Fruit fly (Drosophila melanogaster) whole organism, pupa: ENCODE measurements around the gene CG43736.

ENCODE experiments used
- CG12605 ChIP-seq: fragments of 200-800 bp; sonication (Bioruptor generic); IDR thresholded peaks from 2 replicates; pipeline ENCODE4 v1.3.6; 2022; ENCODE audit warnings: missing biosample characterization, missing genetic modification characterization
- CG14655 ChIP-seq: fragments of 200-800 bp; sonication (Bioruptor generic); optimal IDR thresholded peaks from 3 replicates; lab custom pipeline; 2017; ENCODE audit warnings: mild to moderate bottlenecking, missing biosample characterization, missing genetic modification reagents, missing genetic modification characterization
- CG15710 ChIP-seq: fragments of 200-800 bp; sonication (Bioruptor generic); optimal IDR thresholded peaks from 2 replicates; lab custom pipeline; 2018; ENCODE audit warnings: missing biosample characterization, mild to moderate bottlenecking, missing genetic modification characterization, moderate library complexity
- CG8301 ChIP-seq: fragments of 200-800 bp; sonication (Bioruptor generic); optimal IDR thresholded peaks from 2 replicates; lab custom pipeline; 2018; ENCODE audit warnings: missing biosample characterization, mild to moderate bottlenecking, missing genetic modification characterization
- CG9948 ChIP-seq: fragments of 200-800 bp; sonication (Bioruptor generic); optimal IDR thresholded peaks from 2 replicates; lab custom pipeline; 2018; ENCODE audit warnings: missing biosample characterization, mild to moderate bottlenecking, missing genetic modification characterization, moderate library complexity
- D1 ChIP-seq: fragments of 200-800 bp; sonication (Bioruptor generic); optimal IDR thresholded peaks from 2 replicates; lab custom pipeline; 2018; ENCODE audit warnings: missing biosample characterization, mild to moderate bottlenecking, missing genetic modification characterization, moderate library complexity
- EcR ChIP-seq: fragments of 200-800 bp; sonication (Bioruptor generic); optimal IDR thresholded peaks from 3 replicates; lab custom pipeline; 2019; ENCODE audit warnings: missing biosample characterization, missing genetic modification characterization, mild to moderate bottlenecking, moderate library complexity, missing genetic modification reagents
- Pif1A ChIP-seq: fragments of 200-800 bp; sonication (Bioruptor generic); optimal IDR thresholded peaks from 3 replicates; lab custom pipeline; 2016; ENCODE audit warnings: missing biosample characterization, missing genetic modification characterization
- Pif1B ChIP-seq: fragments of 200-800 bp; sonication (Bioruptor generic); optimal IDR thresholded peaks from 3 replicates; lab custom pipeline; 2016; ENCODE audit warnings: missing biosample characterization, missing genetic modification characterization
- fd96Ca ChIP-seq: fragments of 200-800 bp; sonication (Bioruptor generic); IDR thresholded peaks from 3 replicates; pipeline ENCODE4 v1.3.6; 2022; ENCODE audit warnings: missing biosample characterization, missing genetic modification characterization
- gl ChIP-seq: fragments of 200-800 bp; sonication (Bioruptor generic); optimal IDR thresholded peaks from 2 replicates; lab custom pipeline; 2018; ENCODE audit warnings: missing biosample characterization, mild to moderate bottlenecking, missing genetic modification characterization
- rn ChIP-seq: fragments of 200-800 bp; sonication (Bioruptor generic); IDR thresholded peaks from 2 replicates; pipeline ENCODE4 v1.3.6; 2022; ENCODE audit warnings: missing biosample characterization, missing genetic modification characterization

dm6 chrX:6861523-6862077, 2.1 kb upstream of the CG43736 start:
- peak; percentile 67 for TF ChIP-seq CG9948 (tag; lab: Kevin White, UChicago)
- peak; percentile 79 for TF ChIP-seq CG15710
- peak; percentile 76 for TF ChIP-seq EcR
- no peak for TF ChIP-seq D1 (tag; lab: Kevin White, UChicago)
- peak; percentile 70 for TF ChIP-seq rn (GFP tag; lab: Robert Waterston, UW)
- peak; percentile 75 for TF ChIP-seq Pif1B (GFP tag; lab: Kevin White, UChicago)
- TF ChIP-seq CG14655: peak; percentile 87
- TF ChIP-seq CG12605 (GFP tag; lab: Robert Waterston, UW): peak; percentile 63; the same call in 1 of the 2 replicates
- TF ChIP-seq gl (tag; lab: Kevin White, UChicago): peak; percentile 55
- peak; percentile 93 for TF ChIP-seq fd96Ca (GFP tag; lab: Robert Waterston, UW)
- peak; percentile 79 for TF ChIP-seq CG8301 (tag; lab: Kevin White, UChicago)
- peak; percentile 78 for TF ChIP-seq Pif1A (GFP tag; lab: Kevin White, UChicago)
